Fruit fly (Drosophila melanogaster) whole organism, embryonic: ENCODE data around the gene CG43131.

Source experiments
- Ada2b ChIP-seq: fragments of 200-800 bp; sonication (Bioruptor generic); IDR thresholded peaks from 2 replicates; pipeline ENCODE4 v1.3.6; 2022; ENCODE audit warnings: missing biosample characterization, missing genetic modification characterization
- Atf3 ChIP-seq: fragments of 200-800 bp; sonication (Bioruptor generic); optimal IDR thresholded peaks from 3 replicates; lab custom pipeline; 2016; ENCODE audit warnings: missing biosample characterization, missing genetic modification characterization
- Awh ChIP-seq: fragments of 200-800 bp; sonication (Bioruptor generic); IDR thresholded peaks from 2 replicates; pipeline ENCODE4, ENCODE4 v1.3.6; 2022; ENCODE audit warnings: missing biosample characterization, missing genetic modification characterization
- Bgb ChIP-seq: fragments of 200-800 bp; sonication (Bioruptor generic); IDR thresholded peaks from 2 replicates; pipeline ENCODE4 v1.3.6; 2022; ENCODE audit warnings: missing biosample characterization, missing genetic modification characterization; ENCODE audit not compliant: partially characterized antibody
- CG10431 ChIP-seq: fragments of 200-800 bp; sonication (Bioruptor generic); optimal IDR thresholded peaks from 3 replicates; lab custom pipeline; 2018; ENCODE audit warnings: missing biosample characterization, mild to moderate bottlenecking, missing genetic modification characterization
- CG1233 ChIP-seq: fragments of 200-800 bp; sonication (Bioruptor generic); optimal IDR thresholded peaks from 4 replicates; lab custom pipeline; 2018; ENCODE audit warnings: missing biosample characterization, mild to moderate bottlenecking, missing genetic modification characterization
- CG13123 ChIP-seq: fragments of 200-800 bp; sonication (Bioruptor generic); optimal IDR thresholded peaks from 2 replicates; lab custom pipeline; 2016; ENCODE audit warnings: missing biosample characterization, missing genetic modification characterization
- CG14441 ChIP-seq: fragments of 200-800 bp; sonication (Bioruptor generic); IDR thresholded peaks from 2 replicates; pipeline ENCODE4 v1.3.6; 2022; ENCODE audit warnings: missing biosample characterization, missing genetic modification characterization
- CG1529 ChIP-seq: fragments of 200-800 bp; sonication (Bioruptor generic); optimal IDR thresholded peaks from 3 replicates; lab custom pipeline; 2018; ENCODE audit warnings: missing biosample characterization, missing genetic modification characterization
- CG17359 ChIP-seq: fragments of 200-800 bp; sonication (Bioruptor generic); optimal IDR thresholded peaks from 3 replicates; lab custom pipeline; 2018; ENCODE audit warnings: missing biosample characterization, mild to moderate bottlenecking, missing genetic modification characterization, moderate library complexity
- CG30431 ChIP-seq: fragments of 200-800 bp; sonication (Bioruptor generic); optimal IDR thresholded peaks from 2 replicates; lab custom pipeline; 2017; ENCODE audit warnings: missing biosample characterization, missing genetic modification characterization
- CG3281 ChIP-seq: fragments of 200-800 bp; sonication (Bioruptor generic); optimal IDR thresholded peaks from 3 replicates; lab custom pipeline; 2017; ENCODE audit warnings: missing biosample characterization, mild to moderate bottlenecking, missing genetic modification characterization
- CG33557 ChIP-seq: fragments of 200-800 bp; sonication (Bioruptor generic); optimal IDR thresholded peaks from 2 replicates; lab custom pipeline; 2019; ENCODE audit warnings: missing biosample characterization, mild to moderate bottlenecking, missing genetic modification characterization, moderate library complexity
- CG4404 ChIP-seq: fragments of 200-800 bp; sonication (Bioruptor generic); IDR thresholded peaks from 2 replicates; pipeline ENCODE4 v1.3.6; 2022; ENCODE audit warnings: missing biosample characterization, missing genetic modification characterization
- CG4854 ChIP-seq: fragments of 200-800 bp; sonication (Bioruptor generic); optimal IDR thresholded peaks from 2 replicates; lab custom pipeline; 2016; ENCODE audit warnings: missing biosample characterization, missing genetic modification characterization, inconsistent platforms
- CG5180 ChIP-seq: fragments of 200-800 bp; sonication (Bioruptor generic); optimal IDR thresholded peaks from 3 replicates; lab custom pipeline; 2017; ENCODE audit warnings: missing biosample characterization, missing genetic modification characterization, mild to moderate bottlenecking, moderate library complexity, missing genetic modification reagents
- CG5953 ChIP-seq: fragments of 200-800 bp; sonication (Bioruptor generic); IDR thresholded peaks from 2 replicates; pipeline ENCODE4 v1.3.6; 2022; ENCODE audit warnings: missing biosample characterization, missing genetic modification characterization
- CG6654 ChIP-seq: fragments of 200-800 bp; sonication (Bioruptor generic); optimal IDR thresholded peaks from 2 replicates; lab custom pipeline; 2017; ENCODE audit warnings: missing biosample characterization, mild to moderate bottlenecking, missing genetic modification characterization
- CG6813 ChIP-seq: fragments of 200-800 bp; sonication (Bioruptor generic); optimal IDR thresholded peaks from 2 replicates; lab custom pipeline; 2017; ENCODE audit warnings: missing biosample characterization, missing genetic modification characterization, mild to moderate bottlenecking, moderate library complexity, missing genetic modification reagents
- CG7556 ChIP-seq: fragments of 200-800 bp; sonication (Bioruptor generic); optimal IDR thresholded peaks from 2 replicates; lab custom pipeline; 2017; ENCODE audit warnings: missing biosample characterization, mild to moderate bottlenecking, missing genetic modification characterization
- CG8388 ChIP-seq: fragments of 200-800 bp; sonication (Bioruptor generic); optimal IDR thresholded peaks from 2 replicates; lab custom pipeline; 2019; ENCODE audit warnings: missing biosample characterization, mild to moderate bottlenecking, missing genetic modification characterization, moderate library complexity
- CG9932 ChIP-seq: fragments of 200-800 bp; sonication (Bioruptor generic); IDR thresholded peaks from 2 replicates; pipeline ENCODE4 v1.3.6; 2022; ENCODE audit warnings: missing biosample characterization, missing genetic modification characterization
- Ets65A ChIP-seq: fragments of 200-800 bp; sonication (Bioruptor generic); peaks from one replicate; lab custom pipeline; 2016; ENCODE audit warnings: missing biosample characterization, missing genetic modification characterization
- GATAe ChIP-seq: fragments of 200-800 bp; sonication (Bioruptor generic); conservative IDR thresholded peaks from 2 replicates; pipeline ENCODE4 v1.3.6; 2022; ENCODE audit warnings: missing biosample characterization, missing genetic modification characterization
- HLH54F ChIP-seq: fragments of 200-800 bp; sonication (Bioruptor generic); optimal IDR thresholded peaks from 3 replicates; lab custom pipeline; 2016; ENCODE audit warnings: missing biosample characterization, missing genetic modification characterization
- Meics ChIP-seq: fragments of 200-800 bp; sonication (Bioruptor generic); optimal IDR thresholded peaks from 2 replicates; lab custom pipeline; 2017; ENCODE audit warnings: missing biosample characterization, mild to moderate bottlenecking, missing genetic modification characterization
- NfI ChIP-seq: fragments of 200-800 bp; sonication (Bioruptor generic); optimal IDR thresholded peaks from 3 replicates; lab custom pipeline; 2018; ENCODE audit warnings: missing biosample characterization, mild to moderate bottlenecking, missing genetic modification characterization, moderate library complexity
- Ptx1 ChIP-seq: fragments of 200-800 bp; sonication (Bioruptor generic); IDR thresholded peaks from 2 replicates; pipeline ENCODE4 v1.3.6; 2022; ENCODE audit warnings: missing biosample characterization, missing genetic modification characterization
- ab ChIP-seq: fragments of 200-800 bp; sonication (Bioruptor generic); optimal IDR thresholded peaks from 2 replicates; lab custom pipeline; 2016; ENCODE audit warnings: missing biosample characterization, missing genetic modification characterization
- aop ChIP-seq: fragments of 200-800 bp; sonication (Bioruptor generic); IDR thresholded peaks from 2 replicates; pipeline ENCODE4 v1.3.6; 2022; ENCODE audit warnings: missing biosample characterization, missing genetic modification characterization
- ap ChIP-seq: fragments of 200-800 bp; sonication (Bioruptor generic); IDR thresholded peaks from 2 replicates; pipeline ENCODE4 v1.3.6; 2022; ENCODE audit warnings: missing biosample characterization, missing genetic modification characterization
- ara ChIP-seq: fragments of 200-800 bp; sonication (Bioruptor generic); IDR thresholded peaks from 2 replicates; pipeline ENCODE4 v1.3.6; 2022; ENCODE audit warnings: missing biosample characterization, missing genetic modification characterization
- bowl ChIP-seq: fragments of 200-800 bp; sonication (Bioruptor generic); IDR thresholded peaks from 2 replicates; pipeline ENCODE4 v1.3.6; 2022; ENCODE audit warnings: missing biosample characterization, missing genetic modification characterization
- bsh ChIP-seq, 2 experiments: fragments of 200-800 bp; sonication (Bioruptor generic); optimal IDR thresholded peaks; 2 replicates each; lab custom pipeline; 2017 to 2018; ENCODE audit warnings: mild to moderate bottlenecking in 2 of 2, missing biosample characterization in 2 of 2, missing genetic modification characterization in 2 of 2, moderate library complexity in 1 of 2
- btn ChIP-seq: fragments of 200-800 bp; sonication (Bioruptor generic); optimal IDR thresholded peaks from 2 replicates; lab custom pipeline; 2016; ENCODE audit warnings: missing biosample characterization, missing genetic modification characterization
- crc ChIP-seq: fragments of 200-800 bp; sonication (Bioruptor generic); optimal IDR thresholded peaks from 2 replicates; lab custom pipeline; 2016; ENCODE audit warnings: missing biosample characterization, missing genetic modification characterization
- crol ChIP-seq: fragments of 200-800 bp; sonication (Bioruptor generic); IDR thresholded peaks from 2 replicates; pipeline ENCODE4 v1.3.6; 2022; ENCODE audit warnings: missing biosample characterization, missing genetic modification characterization
- dan ChIP-seq: fragments of 200-800 bp; sonication (Bioruptor generic); IDR thresholded peaks from 2 replicates; pipeline ENCODE4 v1.3.6; 2022; ENCODE audit warnings: missing biosample characterization, missing genetic modification characterization
- danr ChIP-seq: fragments of 200-800 bp; sonication (Bioruptor generic); IDR thresholded peaks from 2 replicates; pipeline ENCODE4 v1.3.6; 2022; ENCODE audit warnings: missing biosample characterization, missing genetic modification characterization
- disco-r ChIP-seq: fragments of 200-800 bp; sonication (Bioruptor generic); optimal IDR thresholded peaks from 2 replicates; lab custom pipeline; 2016; ENCODE audit warnings: missing biosample characterization, missing genetic modification characterization
- eyg ChIP-seq: fragments of 200-800 bp; sonication (Bioruptor generic); optimal IDR thresholded peaks from 3 replicates; lab custom pipeline; 2016; ENCODE audit warnings: missing biosample characterization, missing genetic modification characterization
- fd64A ChIP-seq: fragments of 200-800 bp; sonication (Bioruptor generic); optimal IDR thresholded peaks from 3 replicates; lab custom pipeline; 2018; ENCODE audit warnings: missing biosample characterization, mild to moderate bottlenecking, missing genetic modification characterization
- grau ChIP-seq: fragments of 200-800 bp; optimal IDR thresholded peaks from 3 replicates; lab custom pipeline; 2019; ENCODE audit warnings: missing biosample characterization, mild to moderate bottlenecking, missing genetic modification characterization, moderate library complexity
- gsb-n ChIP-seq: fragments of 200-800 bp; sonication (Bioruptor generic); optimal IDR thresholded peaks from 3 replicates; lab custom pipeline; 2018; ENCODE audit warnings: missing biosample characterization, mild to moderate bottlenecking, missing genetic modification characterization
- insv ChIP-seq, 2 experiments: fragments of 200-800 bp; sonication (Bioruptor generic); optimal IDR thresholded peaks; 3 replicates each; lab custom pipeline; 2016 to 2018; ENCODE audit warnings: missing biosample characterization in 2 of 2, missing genetic modification characterization in 2 of 2
- lbe ChIP-seq: fragments of 200-800 bp; sonication (Bioruptor generic); optimal IDR thresholded peaks from 2 replicates; lab custom pipeline; 2016; ENCODE audit warnings: missing biosample characterization, mild to moderate bottlenecking, missing genetic modification characterization
- nom ChIP-seq: fragments of 200-800 bp; sonication (Bioruptor generic); optimal IDR thresholded peaks from 2 replicates; lab custom pipeline; 2017; ENCODE audit warnings: missing biosample characterization, missing genetic modification characterization, mild to moderate bottlenecking, moderate library complexity, missing genetic modification reagents
- pum ChIP-seq: fragments of 200-800 bp; sonication (Bioruptor generic); optimal IDR thresholded peaks from 2 replicates; lab custom pipeline; 2016; ENCODE audit warnings: missing biosample characterization, missing genetic modification characterization
- shn ChIP-seq: fragments of 200-800 bp; sonication (Bioruptor generic); optimal IDR thresholded peaks from 3 replicates; lab custom pipeline; 2016; ENCODE audit warnings: missing biosample characterization, missing genetic modification characterization
- stc ChIP-seq: fragments of 200-800 bp; sonication (Bioruptor generic); IDR thresholded peaks from 2 replicates; pipeline ENCODE4 v1.3.6; 2022; ENCODE audit warnings: missing biosample characterization, missing genetic modification characterization
- vvl ChIP-seq: fragments of 200-800 bp; sonication (Bioruptor generic); IDR thresholded peaks from 2 replicates; pipeline ENCODE4 v1.3.6; 2022; ENCODE audit warnings: missing biosample characterization, missing genetic modification characterization

Gene CG43131

dm6 chr3R:5090286-5090685 lies 18.7 kb downstream of the CG43131 start (continued):
- TF ChIP-seq crol (peak; percentile 80), ap (GFP tag; lab: Robert Waterston, UW) (no peak), CG5180 (GFP tag; lab: Kevin White, UChicago) (no peak), CG17359 (tag; lab: Kevin White, UChicago) (no peak), Atf3 (no peak), eyg (GFP tag; lab: Kevin White, UChicago) (no peak), HLH54F (no peak), CG1529 (GFP tag; lab: Kevin White, UChicago) (no peak), btn (GFP tag; lab: Kevin White, UChicago) (no peak), NfI (GFP tag; lab: Kevin White, UChicago) (no peak), CG8388 (GFP tag; lab: Kevin White, UChicago) (no peak), Ets65A (peak; percentile 58), ab (GFP tag; lab: Kevin White, UChicago) (no peak), dan (GFP tag; lab: Robert Waterston, UW) (no peak), CG10431 (GFP tag; lab: Kevin White, UChicago) (no peak), CG5953 (GFP tag; lab: Robert Waterston, UW) (no peak), CG33557 (GFP tag; lab: Kevin White, UChicago) (no peak), disco-r (GFP tag; lab: Kevin White, UChicago) (no peak), CG7556 (GFP tag; lab: Kevin White, UChicago) (no peak), CG1233 (GFP tag; lab: Kevin White, UChicago) (no peak), CG3281 (no peak), CG6654 (GFP tag; lab: Kevin White, UChicago) (no peak), ara (no peak)
- TF ChIP-seq, all 482 proteins: peak for 8

- TF ChIP-seq grau (tag; lab: Kevin White, UChicago) (peak; percentile 68), Ada2b (GFP tag; lab: Robert Waterston, UW) (no peak), fd64A (GFP tag; lab: Kevin White, UChicago) (no peak), gsb-n (tag; lab: Kevin White, UChicago) (peak; percentile 33), danr (GFP tag; lab: Robert Waterston, UW) (no peak), aop (no peak), Bgb (GFP tag; lab: Robert Waterston, UW) (no peak), CG13123 (GFP tag; lab: Kevin White, UChicago) (no peak), bsh (GFP tag; optimal IDR thresholded peaks at IDR 0.05; lab: Kevin White, UChicago) (peak in 1 of 2 experiments; percentile 79), CG6813 (GFP tag; lab: Kevin White, UChicago) (no peak), ara (no peak), pum (GFP tag; lab: Kevin White, UChicago) (no peak), GATAe (GFP tag; lab: Robert Waterston, UW) (no peak), CG9932 (GFP tag; lab: Robert Waterston, UW) (no peak), Ptx1 (no peak), CG30431 (no peak), lbe (GFP tag; lab: Kevin White, UChicago) (peak; percentile 23), CG4404 (GFP tag; lab: Robert Waterston, UW) (no peak), CG4854 (no peak), crol (peak; percentile 10; the same call in 1 of the 2 replicates), Awh (GFP tag; lab: Robert Waterston, UW) (no peak), vvl (no peak), crc (no peak), CG14441 (GFP tag; lab: Robert Waterston, UW) (no peak), insv (GFP tag; optimal IDR thresholded peaks at IDR 0.05; lab: Kevin White, UChicago) (no peak), Meics (no peak), nom (peak; percentile 3), shn (GFP tag; lab: Kevin White, UChicago) (no peak), bowl (GFP tag; lab: Robert Waterston, UW) (no peak), stc (GFP tag; lab: Robert Waterston, UW) (no peak)
Measured at dm6 chr3R:5089514-5090259, 19.3 kb downstream of the CG43131 start.
